Worm (Caenorhabditis elegans) whole organism, mixed stage, embryonic: ENCODE results near the gene C49C3.10.

Experiments used
- bed-3 ChIP-seq: fragments of 200-800 bp; sonication (Bioruptor generic); optimal IDR thresholded peaks from 3 replicates; lab custom pipeline; 2018; ENCODE audit warnings: mild to moderate bottlenecking, missing genetic modification characterization, moderate library complexity, missing compliant biosample characterization
- blmp-1 ChIP-seq: fragments of 150-350 bp; optimal IDR thresholded peaks from 2 replicates; lab custom pipeline; 2014; ENCODE audit warnings: missing biosample characterization, missing genetic modification characterization
- ceh-39 ChIP-seq: fragments of 150-350 bp; optimal IDR thresholded peaks from 2 replicates; lab custom pipeline; 2014; ENCODE audit warnings: missing biosample characterization, missing genetic modification characterization
- ceh-83 ChIP-seq: fragments of 200-800 bp; sonication (Bioruptor generic); optimal IDR thresholded peaks from 2 replicates; lab custom pipeline; 2018; ENCODE audit warnings: mild to moderate bottlenecking, missing genetic modification characterization, missing compliant biosample characterization
- ces-1 ChIP-seq: fragments of 150-350 bp; optimal IDR thresholded peaks from 2 replicates; lab custom pipeline; 2014; ENCODE audit warnings: missing biosample characterization, missing genetic modification reagents, missing genetic modification characterization
- cnd-1 ChIP-seq: fragments of 200-800 bp; sonication (Bioruptor generic); optimal IDR thresholded peaks from 2 replicates; lab custom pipeline; 2018; ENCODE audit warnings: mild to moderate bottlenecking, missing genetic modification characterization, missing compliant biosample characterization
- drap-1 ChIP-seq: fragments of 200-800 bp; sonication (Bioruptor generic); optimal IDR thresholded peaks from 3 replicates; lab custom pipeline; 2018; ENCODE audit warnings: mild to moderate bottlenecking, missing genetic modification characterization, missing compliant biosample characterization
- elt-3 ChIP-seq: fragments of 150-350 bp; optimal IDR thresholded peaks from 2 replicates; lab custom pipeline; 2014; ENCODE audit warnings: missing biosample characterization, missing genetic modification characterization
- flh-1 ChIP-seq: fragments of 200-800 bp; sonication (Bioruptor generic); optimal IDR thresholded peaks from 2 replicates; lab custom pipeline; 2018; ENCODE audit warnings: mild to moderate bottlenecking, missing genetic modification characterization, moderate library complexity, missing compliant biosample characterization
- ham-2 ChIP-seq: fragments of 200-800 bp; sonication (Bioruptor generic); optimal IDR thresholded peaks from 2 replicates; lab custom pipeline; 2018; ENCODE audit warnings: mild to moderate bottlenecking, missing genetic modification characterization, missing compliant biosample characterization
- hlh-1 ChIP-seq: fragments of 150-350 bp; optimal IDR thresholded peaks from 2 replicates; lab custom pipeline; 2014; ENCODE audit warnings: missing biosample characterization, missing genetic modification reagents, missing genetic modification characterization
- lin-13 ChIP-seq: fragments of 150-350 bp; optimal IDR thresholded peaks from 2 replicates; lab custom pipeline; 2014; ENCODE audit warnings: missing biosample characterization, missing genetic modification characterization
- lin-32 ChIP-seq: fragments of 200-800 bp; sonication (Bioruptor generic); optimal IDR thresholded peaks from 2 replicates; lab custom pipeline; 2018; ENCODE audit warnings: mild to moderate bottlenecking, missing genetic modification characterization, missing compliant biosample characterization
- lsy-2 ChIP-seq: fragments of 150-350 bp; optimal IDR thresholded peaks from 2 replicates; lab custom pipeline; 2014; ENCODE audit warnings: missing biosample characterization, missing genetic modification characterization
- mab-5 ChIP-seq: fragments of 150-350 bp; optimal IDR thresholded peaks from 2 replicates; lab custom pipeline; 2014; ENCODE audit warnings: missing biosample characterization, missing genetic modification characterization
- mep-1 ChIP-seq: fragments of 150-350 bp; optimal IDR thresholded peaks from 2 replicates; lab custom pipeline; 2017; ENCODE audit warnings: missing biosample characterization, missing genetic modification reagents, missing genetic modification characterization, inconsistent platforms
- nhr-12 ChIP-seq: fragments of 150-350 bp; optimal IDR thresholded peaks from 2 replicates; lab custom pipeline; 2014; ENCODE audit warnings: missing biosample characterization, missing genetic modification characterization
- nhr-237 ChIP-seq: fragments of 150-350 bp; optimal IDR thresholded peaks from 2 replicates; lab custom pipeline; 2014; ENCODE audit warnings: missing biosample characterization, missing genetic modification characterization
- pha-4 ChIP-seq: fragments of 150-350 bp; optimal IDR thresholded peaks from 2 replicates; lab custom pipeline; 2018; ENCODE audit warnings: missing biosample characterization, missing genetic modification reagents, missing genetic modification characterization
- snpc-4 ChIP-seq: fragments of 150-350 bp; optimal IDR thresholded peaks from 2 replicates; lab custom pipeline; 2014; ENCODE audit warnings: missing biosample characterization, missing genetic modification characterization
- sptf-1 ChIP-seq: sonication (generic microtip); optimal IDR thresholded peaks from 2 replicates; lab custom pipeline; 2017; ENCODE audit warnings: mild to moderate bottlenecking, missing genetic modification characterization, moderate library complexity, missing compliant biosample characterization
- tbx-8 ChIP-seq: fragments of 200-800 bp; sonication (Bioruptor generic); optimal IDR thresholded peaks from 2 replicates; lab custom pipeline; 2018; ENCODE audit warnings: mild to moderate bottlenecking, missing genetic modification characterization, moderate library complexity, missing compliant biosample characterization
- unc-120 ChIP-seq: sonication (generic microtip); optimal IDR thresholded peaks from 2 replicates; lab custom pipeline; 2017; ENCODE audit warnings: missing genetic modification characterization, missing compliant biosample characterization; ENCODE audit not compliant: poor library complexity, severe bottlenecking
- unc-39 ChIP-seq: fragments of 150-350 bp; optimal IDR thresholded peaks from 2 replicates; lab custom pipeline; 2014; ENCODE audit warnings: missing biosample characterization, missing genetic modification characterization
- unc-62 ChIP-seq: fragments of 150-350 bp; optimal IDR thresholded peaks from 2 replicates; lab custom pipeline; 2014; ENCODE audit warnings: missing biosample characterization, missing genetic modification reagents, missing genetic modification characterization
- zip-8 ChIP-seq: fragments of 150-350 bp; optimal IDR thresholded peaks from 2 replicates; lab custom pipeline; 2014; ENCODE audit warnings: missing biosample characterization, missing genetic modification characterization
- ztf-11 ChIP-seq: fragments of 150-350 bp; optimal IDR thresholded peaks from 2 replicates; lab custom pipeline; 2014; ENCODE audit warnings: missing biosample characterization, missing genetic modification characterization

C49C3.10 gene

ce11 chrIV:17338920-17339510, at the start of gene C49C3.10:
C49C3.10 (minus strand) TSS chrIV:17338970.
- TF ChIP-seq ces-1 (GFP tag; lab: Kevin White, UChicago) (no peak), elt-3 (tag; lab: Kevin White, UChicago) (no peak), mep-1 (tag; lab: Kevin White, UChicago) (no peak), blmp-1 (tag; lab: Kevin White, UChicago) (no peak), unc-120 (tag; lab: Kevin White, UChicago) (no peak), lin-32 (GFP tag; lab: Kevin White, UChicago) (no peak), ztf-11 (tag; lab: Kevin White, UChicago) (no peak), zip-8 (tag; lab: Kevin White, UChicago) (no peak), snpc-4 (no peak)

ce11 chrIV:17387442-17387967, 48.7 kb upstream of the C49C3.10 start, which contains the start of gene T02D1.8:
T02D1.8 (minus strand) TSS chrIV:17387492.
- TF ChIP-seq cnd-1 (tag; lab: Kevin White, UChicago) (no peak), hlh-1 (tag; lab: Kevin White, UChicago) (peak; percentile 25), mab-5 (tag; lab: Kevin White, UChicago) (no peak), unc-62 (no peak)

- TF ChIP-seq bed-3: no peak
- no peak for TF ChIP-seq unc-62
- no peak for TF ChIP-seq tbx-8 (GFP tag; lab: Kevin White, UChicago)
- TF ChIP-seq unc-39 (tag; lab: Kevin White, UChicago): no peak
- TF ChIP-seq flh-1: no peak
- no peak for TF ChIP-seq mep-1 (tag; lab: Kevin White, UChicago)
- no peak for TF ChIP-seq ztf-11 (tag; lab: Kevin White, UChicago)
- no peak for TF ChIP-seq ceh-39 (tag; lab: Kevin White, UChicago)
- no peak for TF ChIP-seq ham-2 (GFP tag; lab: Kevin White, UChicago)
- no peak for TF ChIP-seq pha-4 (tag; lab: Kevin White, UChicago)
- TF ChIP-seq drap-1 (GFP tag; lab: Kevin White, UChicago): no peak
- TF ChIP-seq ceh-83: no peak
- no peak for TF ChIP-seq blmp-1 (tag; lab: Kevin White, UChicago)
- TF ChIP-seq snpc-4: no peak
- no peak for TF ChIP-seq zip-8 (tag; lab: Kevin White, UChicago)
- TF ChIP-seq lin-32 (GFP tag; lab: Kevin White, UChicago): no peak
Measured at ce11 chrIV:17383046-17383445, 44.3 kb upstream of the C49C3.10 start, which contains the start of gene C30H6.12. C30H6.12 (plus strand) TSS chrIV:17383346.

ce11 chrIV:17382029-17382428, 43.3 kb upstream of the C49C3.10 start, which contains the start of gene C30H6.8:
C30H6.8 (plus strand) TSS chrIV:17382329.
- TF ChIP-seq blmp-1 (tag; lab: Kevin White, UChicago): no peak
- no peak for TF ChIP-seq mab-5 (tag; lab: Kevin White, UChicago)
- no peak for TF ChIP-seq lin-13 (tag; lab: Kevin White, UChicago)
- TF ChIP-seq sptf-1 (tag; lab: Kevin White, UChicago): no peak
- TF ChIP-seq cnd-1 (tag; lab: Kevin White, UChicago): no peak
- TF ChIP-seq lin-32 (GFP tag; lab: Kevin White, UChicago): no peak
- TF ChIP-seq drap-1 (GFP tag; lab: Kevin White, UChicago): no peak
- TF ChIP-seq nhr-12 (tag; lab: Kevin White, UChicago): no peak
- TF ChIP-seq bed-3: no peak
- TF ChIP-seq ztf-11 (tag; lab: Kevin White, UChicago): no peak
- TF ChIP-seq unc-120 (tag; lab: Kevin White, UChicago): no peak

- TF ChIP-seq nhr-237 (tag; lab: Kevin White, UChicago) (no peak), pha-4 (tag; lab: Kevin White, UChicago) (peak; percentile 38), mep-1 (tag; lab: Kevin White, UChicago) (peak; percentile 22), lsy-2 (tag; lab: Kevin White, UChicago) (peak; percentile 31), ces-1 (GFP tag; lab: Kevin White, UChicago) (peak; percentile 41), nhr-12 (tag; lab: Kevin White, UChicago) (no peak)
Measured at ce11 chrIV:17380061-17380680, 41.4 kb upstream of the C49C3.10 start, which contains the start of the genes C30H6.9 and dlat-2. C30H6.9 (minus strand) TSS chrIV:17380170. dlat-2 (plus strand) TSS chrIV:17380626.
